Fruit fly (Drosophila melanogaster): Measurements from ENCODE around the gene CG4598.

DNA sequence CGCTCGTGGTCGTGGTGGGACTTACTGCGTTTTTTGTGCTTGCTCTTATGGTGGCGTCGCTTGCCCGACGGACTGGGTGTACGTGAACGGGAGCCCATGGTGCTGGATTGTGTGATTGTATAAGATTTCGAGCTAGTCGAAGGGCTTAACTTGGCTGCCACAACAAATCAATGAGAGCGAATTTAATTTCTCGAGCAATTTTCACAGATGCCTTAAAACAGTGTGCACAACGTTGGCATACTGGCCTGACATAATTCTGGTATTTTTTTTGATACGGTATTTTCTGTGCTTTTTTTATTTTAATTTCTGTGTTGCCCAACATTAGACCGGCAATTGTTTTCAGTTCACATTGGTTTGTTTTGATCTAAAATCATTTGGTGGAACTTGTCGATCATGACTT, 19.5 kb downstream of the CG4598 start, which contains the start of gene Arglu1:
- TF ChIP-seq exex (tag; optimal IDR thresholded peaks at IDR 0.05) (no peak), CG16815 (GFP tag; optimal IDR thresholded peaks at IDR 0.05) (no peak)

All from whole organism, embryonic.